Worm (Caenorhabditis elegans): Measurements from ENCODE around the gene Y51H4A.937.
"Not testable (repeated sequence)": the region's sequence is repeated elsewhere in the genome, so short reads cannot be mapped to it uniquely, and the experiment has no call there.

Y51H4A.937 gene

ce11 chrIV:16528375-16528774 lies at the start of gene Y51H4A.937:
Y51H4A.937 (plus strand) TSS chrIV:16528675.
- TF ChIP-seq npax-4 (tag; optimal IDR thresholded peaks at IDR 0.05) (no peak), T23F11.4 (GFP tag; optimal IDR thresholded peaks at IDR 0.05) (no peak)

- not testable (repeated sequence) for TF ChIP-seq dmd-4 (tag; optimal IDR thresholded peaks at IDR 0.05; ENCODE audit: borderline replicate concordance); F13H6.1 (tag; optimal IDR thresholded peaks at IDR 0.05); nfya-1 (tag; optimal IDR thresholded peaks at IDR 0.05)
These were observed 47.6 kb upstream of the Y51H4A.937 start, which contains the start of gene Y51H4A.938 for ce11 chrIV:16480888-16481287. Y51H4A.938 (plus strand) TSS chrIV:16481188.

ce11 chrIV:16482790-16483189 lies 45.7 kb upstream of the Y51H4A.937 start:
- no peak for TF ChIP-seq eyg-1 (tag; optimal IDR thresholded peaks at IDR 0.05)
- no peak for TF ChIP-seq sox-4 (tag; optimal IDR thresholded peaks at IDR 0.05)
- TF ChIP-seq K09A11.1 (tag; optimal IDR thresholded peaks at IDR 0.05; ENCODE audit: insufficient read depth) = no peak
- TF ChIP-seq ceh-48 (tag; optimal IDR thresholded peaks at IDR 0.05) = peak; percentile 2
- peak; percentile 41 for TF ChIP-seq ama-1 (optimal IDR thresholded peaks at IDR 0.05)

- TF ChIP-seq pha-4 (tag; optimal IDR thresholded peaks at IDR 0.05) (no peak), ceh-6 (GFP tag; optimal IDR thresholded peaks at IDR 0.05) (no peak), ceh-2 (tag; optimal IDR thresholded peaks at IDR 0.05) (no peak), sdc-2 (tag; optimal IDR thresholded peaks at IDR 0.05) (no peak)
These were observed 44.9 kb upstream of the Y51H4A.937 start for ce11 chrIV:16483273-16484204.

- no peak for TF ChIP-seq unc-86 (tag; optimal IDR thresholded peaks at IDR 0.05)
- no peak for TF ChIP-seq pha-4 (tag; optimal IDR thresholded peaks at IDR 0.05)
- no peak for TF ChIP-seq ceh-14 (tag; optimal IDR thresholded peaks at IDR 0.05)
- TF ChIP-seq ceh-6 (GFP tag; optimal IDR thresholded peaks at IDR 0.05) = no peak
- no peak for TF ChIP-seq lin-11 (tag; optimal IDR thresholded peaks at IDR 0.05)
- TF ChIP-seq pag-3 (tag; optimal IDR thresholded peaks at IDR 0.05; ENCODE audit: borderline replicate concordance) = no peak
- no peak for TF ChIP-seq elt-4 (tag; optimal IDR thresholded peaks at IDR 0.05)
- no peak for TF ChIP-seq hlh-8 (tag; optimal IDR thresholded peaks at IDR 0.05)
- no peak for TF ChIP-seq eyg-1 (tag; optimal IDR thresholded peaks at IDR 0.05)
- no peak for TF ChIP-seq hlh-15 (tag; optimal IDR thresholded peaks at IDR 0.05)
- TF ChIP-seq F13H6.1 (tag; optimal IDR thresholded peaks at IDR 0.05) = no peak
- no peak for TF ChIP-seq hlh-6 (tag; optimal IDR thresholded peaks at IDR 0.05)
These were observed 39.6 kb upstream of the Y51H4A.937 start, which contains the start of gene rho-1 for ce11 chrIV:16488921-16489320. rho-1 (minus strand) TSS chrIV:16489021.

- TF ChIP-seq C08G9.2 (tag; optimal IDR thresholded peaks at IDR 0.05) (no peak), ceh-30 (tag; optimal IDR thresholded peaks at IDR 0.05) (no peak), ceh-24 (tag; optimal IDR thresholded peaks at IDR 0.05) (no peak), ceh-34 (tag; optimal IDR thresholded peaks at IDR 0.05) (no peak), ama-1 (optimal IDR thresholded peaks at IDR 0.05) (peak; percentile 30), ttx-3 (tag; optimal IDR thresholded peaks at IDR 0.05) (no peak), dve-1 (tag; optimal IDR thresholded peaks at IDR 0.05) (peak; percentile 26), K02D7.2 (tag; optimal IDR thresholded peaks at IDR 0.05) (no peak), syd-9 (tag; optimal IDR thresholded peaks at IDR 0.05) (no peak), madf-2 (tag; optimal IDR thresholded peaks at IDR 0.05) (peak; percentile 2), C38D4.7 (GFP tag; optimal IDR thresholded peaks at IDR 0.05) (no peak), unc-55 (GFP tag; optimal IDR thresholded peaks at IDR 0.05) (peak; percentile 38), pha-4 (tag; optimal IDR thresholded peaks at IDR 0.05) (no peak), Y22D7AL.16 (tag; optimal IDR thresholded peaks at IDR 0.05) (no peak), mec-3 (tag; optimal IDR thresholded peaks at IDR 0.05; ENCODE audit: borderline replicate concordance) (no peak), sox-2 (GFP tag; IDR thresholded peaks at IDR 0.05) (0 out of 2 replicates have a peak, but pooled peaks have one; percentile 3), che-1 (tag; optimal IDR thresholded peaks at IDR 0.05) (no peak), ceh-18 (tag; optimal IDR thresholded peaks at IDR 0.05) (peak; percentile 3), ztf-16 (tag; optimal IDR thresholded peaks at IDR 0.05) (peak; percentile 4), fkh-10 (GFP tag; optimal IDR thresholded peaks at IDR 0.05) (no peak), ceh-31 (tag; optimal IDR thresholded peaks at IDR 0.05) (peak; percentile 17), tbx-2 (tag; optimal IDR thresholded peaks at IDR 0.05) (peak; percentile 38)
These were observed 38.5 kb upstream of the Y51H4A.937 start for ce11 chrIV:16489958-16490357.
